Fruit fly (Drosophila melanogaster): ENCODE measurements around the gene vn.

Gene vn

dm6 chr3L:5770817-5771425 lies 74.5 kb downstream of the vn start (continued):
- TF ChIP-seq Smox (GFP tag; optimal IDR thresholded peaks at IDR 0.05): no peak
- TF ChIP-seq spab (GFP tag; optimal IDR thresholded peaks at IDR 0.05): no peak
- no peak for TF ChIP-seq net (GFP tag; optimal IDR thresholded peaks at IDR 0.05)
- TF ChIP-seq CG1621 (tag; optimal IDR thresholded peaks at IDR 0.05): peak; percentile 51
- TF ChIP-seq Gug (GFP tag; IDR thresholded peaks at IDR 0.05): peak; percentile 29; the same call in 1 of the 2 replicates
- peak; percentile 80 for TF ChIP-seq CG34406 (GFP tag; optimal IDR thresholded peaks at IDR 0.05)
- peak; percentile 85 for TF ChIP-seq CG6792 (GFP tag; optimal IDR thresholded peaks at IDR 0.05)
- TF ChIP-seq fkh (GFP tag; optimal IDR thresholded peaks at IDR 0.05): peak; percentile 47
- no peak for TF ChIP-seq CG9139 (GFP tag; optimal IDR thresholded peaks at IDR 0.05)
- no peak for TF ChIP-seq CG7368 (GFP tag; optimal IDR thresholded peaks at IDR 0.05)
- TF ChIP-seq CG8119 (GFP tag; IDR thresholded peaks at IDR 0.05): peak; percentile 82
- peak; percentile 98 for TF ChIP-seq Eip78C (GFP tag)
- TF ChIP-seq eg (GFP tag; IDR thresholded peaks at IDR 0.05): peak; percentile 73
- TF ChIP-seq svp (GFP tag): peak; percentile 93
- no peak for TF ChIP-seq Eip75B (GFP tag; optimal IDR thresholded peaks at IDR 0.05)
- TF ChIP-seq Hr4 (GFP tag; optimal IDR thresholded peaks at IDR 0.05): no peak

- peak; percentile 85 for TF ChIP-seq CG16779 (tag; optimal IDR thresholded peaks at IDR 0.05)
- TF ChIP-seq vri (GFP tag; optimal IDR thresholded peaks at IDR 0.05): peak; percentile 59
- peak; percentile 77 for TF ChIP-seq CG6276 (GFP tag; optimal IDR thresholded peaks at IDR 0.05)
- no peak for TF ChIP-seq svp (GFP tag)
- no peak for TF ChIP-seq Sox15 (GFP tag; optimal IDR thresholded peaks at IDR 0.05)
- TF ChIP-seq CG31627 (GFP tag; optimal IDR thresholded peaks at IDR 0.05): no peak
- no peak for TF ChIP-seq fd85E (GFP tag; optimal IDR thresholded peaks at IDR 0.05)
- no peak for TF ChIP-seq esn (GFP tag; optimal IDR thresholded peaks at IDR 0.05)
- peak; percentile 79 for TF ChIP-seq Eip78C (GFP tag)
- TF ChIP-seq fd59A (GFP tag; optimal IDR thresholded peaks at IDR 0.05): peak; percentile 62
- peak; percentile 53 for TF ChIP-seq CG11762 (GFP tag; optimal IDR thresholded peaks at IDR 0.05; ENCODE audit: insufficient read depth)
- peak; percentile 86 for TF ChIP-seq spab (GFP tag; optimal IDR thresholded peaks at IDR 0.05)
- peak; percentile 6 for TF ChIP-seq dac (GFP tag; optimal IDR thresholded peaks at IDR 0.05)
- peak; percentile 94 for TF ChIP-seq CG9139 (GFP tag; optimal IDR thresholded peaks at IDR 0.05)
- TF ChIP-seq CG4318 (GFP tag; optimal IDR thresholded peaks at IDR 0.05): no peak
- TF ChIP-seq CG8119 (GFP tag; IDR thresholded peaks at IDR 0.05): peak; percentile 84
- TF ChIP-seq CG6808 (GFP tag; optimal IDR thresholded peaks at IDR 0.05): peak; percentile 94
- peak; percentile 82 for TF ChIP-seq CG3032 (tag; optimal IDR thresholded peaks at IDR 0.05)
- TF ChIP-seq Met (GFP tag; optimal IDR thresholded peaks at IDR 0.05): no peak
- TF ChIP-seq net (GFP tag; optimal IDR thresholded peaks at IDR 0.05): peak; percentile 78
- TF ChIP-seq lz (GFP tag; optimal IDR thresholded peaks at IDR 0.05): no peak
- no peak for TF ChIP-seq CG11294 (GFP tag; IDR thresholded peaks at IDR 0.05)
- peak; percentile 12 for TF ChIP-seq CG3919 (GFP tag; optimal IDR thresholded peaks at IDR 0.05)
- no peak for TF ChIP-seq Hr4 (GFP tag; optimal IDR thresholded peaks at IDR 0.05)
- peak; percentile 83 for TF ChIP-seq Ets96B (tag; optimal IDR thresholded peaks at IDR 0.05)
- TF ChIP-seq fkh (GFP tag; optimal IDR thresholded peaks at IDR 0.05): peak; percentile 37
- TF ChIP-seq cyc (GFP tag; optimal IDR thresholded peaks at IDR 0.05): no peak
- TF ChIP-seq Eip75B (GFP tag; optimal IDR thresholded peaks at IDR 0.05): peak; percentile 69
- TF ChIP-seq Eip93F (GFP tag; optimal IDR thresholded peaks at IDR 0.05): peak; percentile 50
- TF ChIP-seq eg (GFP tag; IDR thresholded peaks at IDR 0.05): peak; percentile 66; the same call in 2 of the 3 replicates
- TF ChIP-seq CG11902 (GFP tag; optimal IDR thresholded peaks at IDR 0.05): no peak
- no peak for TF ChIP-seq Hr38 (GFP tag; optimal IDR thresholded peaks at IDR 0.05)
- TF ChIP-seq dsx (GFP tag; optimal IDR thresholded peaks at IDR 0.05; ENCODE audit: poor library complexity, severe bottlenecking): peak; percentile 62
- TF ChIP-seq Sox14 (GFP tag; optimal IDR thresholded peaks at IDR 0.05): no peak
- no peak for TF ChIP-seq Smox (GFP tag; optimal IDR thresholded peaks at IDR 0.05)
- TF ChIP-seq topi (GFP tag; optimal IDR thresholded peaks at IDR 0.05): no peak
- TF ChIP-seq Lpt (GFP tag; optimal IDR thresholded peaks at IDR 0.05): peak; percentile 57
- TF ChIP-seq acj6 (GFP tag; optimal IDR thresholded peaks at IDR 0.05): no peak
- no peak for TF ChIP-seq pdm3 (GFP tag; optimal IDR thresholded peaks at IDR 0.05)
- TF ChIP-seq CG8632 (GFP tag; optimal IDR thresholded peaks at IDR 0.05): no peak
- peak; percentile 85 for TF ChIP-seq CG1621 (tag; optimal IDR thresholded peaks at IDR 0.05)
- TF ChIP-seq CG10669 (GFP tag; optimal IDR thresholded peaks at IDR 0.05): peak; percentile 78
- peak; percentile 46 for TF ChIP-seq CG6792 (GFP tag; optimal IDR thresholded peaks at IDR 0.05)
- TF ChIP-seq CG8319 (GFP tag; optimal IDR thresholded peaks at IDR 0.05): no peak
Observed at dm6 chr3L:5770113-5770798, 75.2 kb downstream of the vn start.

All from whole organism, prepupa.